Worm (Caenorhabditis elegans): ENCODE data around the gene sel-12.

Gene sel-12

DNA sequence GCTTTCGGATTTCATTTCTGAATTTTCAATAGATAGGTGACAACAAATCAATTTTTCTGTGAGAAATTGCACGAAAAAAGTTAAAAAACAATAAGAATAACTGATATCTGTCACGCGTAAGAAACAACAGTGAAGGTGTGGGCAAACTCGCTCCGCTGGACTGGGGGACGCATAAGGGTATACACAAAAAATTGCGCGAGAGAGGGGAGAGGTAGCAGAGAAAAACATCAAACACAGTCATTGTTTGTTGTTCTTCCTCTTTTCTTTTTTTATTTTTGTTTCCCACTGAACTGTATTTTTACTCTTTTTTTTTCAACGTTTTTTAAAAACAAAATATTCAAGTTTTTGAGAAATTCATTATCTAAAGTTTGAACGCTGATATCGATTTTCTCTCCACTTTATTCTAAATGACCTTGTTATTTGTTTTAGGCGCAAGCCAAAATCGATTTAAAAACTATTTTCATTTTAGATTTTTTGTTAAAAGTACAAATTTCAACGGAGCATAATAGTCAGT is 8.9 kb downstream of the sel-12 start, which contains the start of the genes pifk-1 and tbc-11:
TSS of gene pifk-1 (minus strand) at position 17 of the 514 bp plus-strand sequence.
TSS of gene tbc-11 (plus strand) at position 464 of the 514 bp plus-strand sequence.
- no peak for TF ChIP-seq ztf-11 (tag; optimal IDR thresholded peaks at IDR 0.05)
- TF ChIP-seq drap-1 (GFP tag; optimal IDR thresholded peaks at IDR 0.05): no peak
- peak; percentile 26 for TF ChIP-seq unc-120 (tag; optimal IDR thresholded peaks at IDR 0.05; ENCODE audit: poor library complexity, severe bottlenecking)
- no peak for TF ChIP-seq lin-13 (tag; optimal IDR thresholded peaks at IDR 0.05)
- TF ChIP-seq mls-2 (tag; optimal IDR thresholded peaks at IDR 0.05): no peak
- no peak for TF ChIP-seq ceh-39 (tag; optimal IDR thresholded peaks at IDR 0.05)
- no peak for TF ChIP-seq mab-5 (tag; optimal IDR thresholded peaks at IDR 0.05)
- no peak for TF ChIP-seq nhr-237 (tag; optimal IDR thresholded peaks at IDR 0.05)
- peak; percentile 70 for TF ChIP-seq mep-1 (tag; optimal IDR thresholded peaks at IDR 0.05)
- no peak for TF ChIP-seq sptf-1 (tag; optimal IDR thresholded peaks at IDR 0.05)
- TF ChIP-seq nhr-28 (tag; optimal IDR thresholded peaks at IDR 0.05): no peak
- no peak for TF ChIP-seq nhr-76 (tag; optimal IDR thresholded peaks at IDR 0.05)
- TF ChIP-seq flh-1 (GFP tag; optimal IDR thresholded peaks at IDR 0.05): no peak
- TF ChIP-seq lin-32 (GFP tag; optimal IDR thresholded peaks at IDR 0.05): no peak
- TF ChIP-seq pha-4 (tag; optimal IDR thresholded peaks at IDR 0.05): peak; percentile 12

DNA sequence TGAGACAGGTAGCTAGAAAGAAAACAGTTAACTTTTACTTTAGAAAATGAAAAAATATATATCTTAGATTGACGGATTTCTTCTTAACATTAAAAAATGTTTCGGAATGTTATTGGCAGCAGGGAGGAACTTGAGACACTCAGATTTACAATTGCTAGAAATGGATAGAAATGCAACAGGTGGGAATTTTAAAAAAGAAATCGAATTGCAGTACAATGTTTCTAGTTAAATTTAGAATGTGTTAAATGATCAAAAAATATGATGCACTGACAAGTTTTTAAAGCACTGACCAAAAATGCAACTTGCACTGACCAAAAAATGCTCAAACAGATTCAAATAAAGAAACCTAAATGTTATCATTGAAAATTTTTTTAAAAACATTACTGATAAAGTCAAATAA is 10.5 kb downstream of the sel-12 start:
- no peak for TF ChIP-seq lin-13 (tag; optimal IDR thresholded peaks at IDR 0.05)
- no peak for TF ChIP-seq unc-39 (tag; optimal IDR thresholded peaks at IDR 0.05)
- no peak for TF ChIP-seq nhr-237 (tag; optimal IDR thresholded peaks at IDR 0.05)
- no peak for TF ChIP-seq pha-4 (tag; optimal IDR thresholded peaks at IDR 0.05)
- no peak for TF ChIP-seq mep-1 (tag; optimal IDR thresholded peaks at IDR 0.05)
- no peak for TF ChIP-seq ceh-43 (GFP tag; optimal IDR thresholded peaks at IDR 0.05)
- no peak for TF ChIP-seq elt-1 (tag; optimal IDR thresholded peaks at IDR 0.05; ENCODE audit: borderline replicate concordance, insufficient read depth)
- TF ChIP-seq ces-1 (GFP tag; optimal IDR thresholded peaks at IDR 0.05): no peak
- TF ChIP-seq elt-3 (tag; optimal IDR thresholded peaks at IDR 0.05): no peak
- TF ChIP-seq ceh-83 (GFP tag; optimal IDR thresholded peaks at IDR 0.05): no peak
- TF ChIP-seq unc-120 (tag; optimal IDR thresholded peaks at IDR 0.05; ENCODE audit: poor library complexity, severe bottlenecking): no peak
- no peak for TF ChIP-seq ham-2 (GFP tag; optimal IDR thresholded peaks at IDR 0.05)
- TF ChIP-seq nhr-76 (tag; optimal IDR thresholded peaks at IDR 0.05): no peak
- no peak for TF ChIP-seq M03D4.4 (tag; optimal IDR thresholded peaks at IDR 0.05)
- no peak for TF ChIP-seq nhr-12 (tag; optimal IDR thresholded peaks at IDR 0.05)
- TF ChIP-seq nhr-2 (tag; optimal IDR thresholded peaks at IDR 0.05): no peak

DNA sequence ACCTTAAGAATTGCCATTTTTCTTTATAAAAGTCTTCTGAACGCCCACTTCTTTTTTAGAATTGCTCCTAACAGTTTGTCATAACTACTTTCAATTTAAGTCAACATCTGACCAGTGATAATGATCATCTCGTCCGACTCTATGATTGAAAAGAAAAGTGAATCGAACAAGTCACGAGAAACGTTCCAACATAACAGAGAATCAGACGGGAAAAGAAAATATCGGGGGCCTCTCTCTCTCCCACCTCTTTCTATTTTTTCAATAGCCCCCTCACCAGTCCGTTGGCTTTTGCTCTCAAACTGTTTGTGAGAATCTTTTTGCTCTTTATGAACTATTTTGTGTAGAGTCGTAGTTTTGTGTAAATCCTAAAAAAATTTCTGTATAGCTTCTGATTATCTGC is 12.0 kb downstream of the sel-12 start:
- no peak for TF ChIP-seq sptf-1 (tag; optimal IDR thresholded peaks at IDR 0.05)

DNA sequence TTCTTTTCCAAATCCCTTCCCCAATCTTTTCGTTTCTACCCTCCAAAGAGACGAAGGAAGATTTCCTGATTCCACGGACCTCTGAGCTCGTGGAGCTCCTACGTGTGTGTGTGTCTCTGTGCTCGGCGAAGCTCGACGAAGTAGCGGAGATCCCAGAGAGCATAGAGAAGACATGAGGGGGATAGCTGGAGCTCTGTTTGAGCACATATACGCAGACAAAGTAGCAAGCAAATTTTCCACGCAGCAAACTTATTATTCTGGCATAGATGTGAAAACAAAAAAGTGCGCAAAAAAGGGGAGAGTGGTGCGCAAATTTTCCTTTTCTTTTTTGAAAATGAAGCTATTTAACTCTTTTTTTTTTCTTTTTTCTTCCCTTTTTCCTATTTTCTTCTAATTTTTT is 17.2 kb downstream of the sel-12 start:
- TF ChIP-seq tbx-8 (GFP tag; optimal IDR thresholded peaks at IDR 0.05): no peak
- TF ChIP-seq lsy-2 (tag; optimal IDR thresholded peaks at IDR 0.05): no peak
- TF ChIP-seq ceh-43 (GFP tag; optimal IDR thresholded peaks at IDR 0.05): no peak
- TF ChIP-seq ceh-83 (GFP tag; optimal IDR thresholded peaks at IDR 0.05): no peak
- no peak for TF ChIP-seq zip-8 (tag; optimal IDR thresholded peaks at IDR 0.05)
- TF ChIP-seq unc-39 (tag; optimal IDR thresholded peaks at IDR 0.05): no peak
- TF ChIP-seq sptf-1 (tag; optimal IDR thresholded peaks at IDR 0.05): peak; percentile 16
- TF ChIP-seq mep-1 (tag; optimal IDR thresholded peaks at IDR 0.05): no peak
- TF ChIP-seq lin-13 (tag; optimal IDR thresholded peaks at IDR 0.05): no peak
- no peak for TF ChIP-seq blmp-1 (tag; optimal IDR thresholded peaks at IDR 0.05)
- no peak for TF ChIP-seq sem-2 (GFP tag; optimal IDR thresholded peaks at IDR 0.05)
- peak; percentile 56 for TF ChIP-seq ces-1 (GFP tag; optimal IDR thresholded peaks at IDR 0.05)
- TF ChIP-seq mab-5 (tag; optimal IDR thresholded peaks at IDR 0.05): no peak
- no peak for TF ChIP-seq drap-1 (GFP tag; optimal IDR thresholded peaks at IDR 0.05)
- no peak for TF ChIP-seq nhr-237 (tag; optimal IDR thresholded peaks at IDR 0.05)
- TF ChIP-seq ceh-39 (tag; optimal IDR thresholded peaks at IDR 0.05): no peak
- no peak for TF ChIP-seq M03D4.4 (tag; optimal IDR thresholded peaks at IDR 0.05)
- TF ChIP-seq nhr-2 (tag; optimal IDR thresholded peaks at IDR 0.05): no peak
- peak; percentile 83 for TF ChIP-seq unc-120 (tag; optimal IDR thresholded peaks at IDR 0.05; ENCODE audit: poor library complexity, severe bottlenecking)
- no peak for TF ChIP-seq elt-3 (tag; optimal IDR thresholded peaks at IDR 0.05)
- no peak for TF ChIP-seq nhr-28 (tag; optimal IDR thresholded peaks at IDR 0.05)
- TF ChIP-seq flh-1 (GFP tag; optimal IDR thresholded peaks at IDR 0.05): no peak

DNA sequence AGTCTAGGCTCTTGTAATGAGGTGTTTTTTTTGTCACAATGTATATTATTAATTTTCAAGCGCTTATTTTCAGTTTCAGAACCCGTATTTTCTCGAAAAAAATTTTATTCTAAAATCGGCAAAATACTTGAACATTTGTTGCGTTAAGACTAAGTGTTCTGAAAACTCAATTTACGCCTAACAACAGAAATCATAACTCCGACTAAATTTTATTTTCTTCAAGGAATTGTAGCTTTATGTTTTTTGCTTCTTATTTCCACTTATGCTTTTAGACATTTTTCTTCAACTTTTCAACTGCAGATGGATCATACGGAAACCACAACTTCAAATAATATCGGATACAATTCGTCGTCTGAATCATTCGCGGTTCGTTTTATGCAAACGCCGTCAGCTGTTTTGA is 17.8 kb downstream of the sel-12 start, which contains the start of gene F35H12.1:
TSS of gene F35H12.1 (plus strand) at position 301 of the 400 bp plus-strand sequence.
- TF ChIP-seq blmp-1 (tag; optimal IDR thresholded peaks at IDR 0.05) (no peak), sem-2 (GFP tag; optimal IDR thresholded peaks at IDR 0.05) (no peak), ceh-43 (GFP tag; optimal IDR thresholded peaks at IDR 0.05) (no peak), nhr-2 (tag; optimal IDR thresholded peaks at IDR 0.05) (no peak), hlh-1 (tag; optimal IDR thresholded peaks at IDR 0.05) (no peak), elt-3 (tag; optimal IDR thresholded peaks at IDR 0.05) (no peak), bed-3 (GFP tag; optimal IDR thresholded peaks at IDR 0.05) (no peak), nhr-12 (tag; optimal IDR thresholded peaks at IDR 0.05) (no peak)
